Fruit fly (Drosophila melanogaster) whole organism, wandering third instar larva: ENCODE results near the gene CG43725.

Source experiments
- CG9705 ChIP-seq: fragments of 200-800 bp; sonication (Bioruptor generic); optimal IDR thresholded peaks from 2 replicates; lab custom pipeline; 2018; ENCODE audit warnings: missing biosample characterization, mild to moderate bottlenecking, missing genetic modification characterization
- Mio ChIP-seq: sonication (Bioruptor generic); optimal IDR thresholded peaks from 2 replicates; lab custom pipeline; 2016; ENCODE audit warnings: missing biosample characterization, missing genetic modification characterization
- OdsH ChIP-seq: fragments of 200-800 bp; sonication (Bioruptor generic); optimal IDR thresholded peaks from 2 replicates; lab custom pipeline; 2016; ENCODE audit warnings: missing biosample characterization, mild to moderate bottlenecking, missing genetic modification characterization
- brk ChIP-seq: fragments of 200-800 bp; sonication (Bioruptor generic); optimal IDR thresholded peaks from 2 replicates; lab custom pipeline; 2016; ENCODE audit warnings: missing biosample characterization, mild to moderate bottlenecking, missing genetic modification characterization
- dmrt93B ChIP-seq: fragments of 200-800 bp; sonication (Bioruptor generic); optimal IDR thresholded peaks from 2 replicates; lab custom pipeline; 2018; ENCODE audit warnings: missing biosample characterization, mild to moderate bottlenecking, missing genetic modification characterization
- ey ChIP-seq: fragments of 200-800 bp; sonication (Bioruptor generic); optimal IDR thresholded peaks from 2 replicates; lab custom pipeline; 2016; ENCODE audit warnings: missing biosample characterization, missing genetic modification characterization
- pan ChIP-seq: fragments of >200 bp; optimal IDR thresholded peaks from 2 replicates; lab custom pipeline; 2017
- sage ChIP-seq: fragments of 200-800 bp; sonication (Bioruptor generic); optimal IDR thresholded peaks from 2 replicates; lab custom pipeline; 2016; ENCODE audit warnings: missing biosample characterization, mild to moderate bottlenecking, missing genetic modification characterization

CG43725 gene

dm6 chr2L:11123499-11123898 is 48.2 kb downstream of the CG43725 start, which contains the start of the genes Csl4 and Nup160 (continued):
- TF ChIP-seq OdsH (GFP tag; lab: Kevin White, UChicago) (peak; percentile 79), ey (GFP tag; lab: Kevin White, UChicago) (peak; percentile 87), pan (lab: Kevin White, UChicago) (no peak), Mio (GFP tag; lab: Kevin White, UChicago) (peak; percentile 53), CG9705 (GFP tag; lab: Kevin White, UChicago) (peak; percentile 65), dmrt93B (no peak), brk (GFP tag; lab: Kevin White, UChicago) (no peak), sage (GFP tag; lab: Kevin White, UChicago) (no peak)
